Worm (Caenorhabditis elegans) whole organism, L2 larva: Measurements from ENCODE around the gene cyn-6.

ENCODE experiments used
- blmp-1 ChIP-seq: sonication (generic microtip); optimal IDR thresholded peaks from 2 replicates; lab custom pipeline; 2017; ENCODE audit warnings: missing genetic modification characterization, mild to moderate bottlenecking, missing compliant biosample characterization, antibody characterized with exemption, moderate library complexity; ENCODE audit not compliant: insufficient read depth
- lin-13 ChIP-seq: fragments of 150-350 bp; optimal IDR thresholded peaks from 2 replicates; lab custom pipeline; 2014; ENCODE audit warnings: missing biosample characterization, missing genetic modification reagents, missing genetic modification characterization
- unc-39 ChIP-seq: fragments of 150-350 bp; optimal IDR thresholded peaks from 2 replicates; lab custom pipeline; 2014; ENCODE audit warnings: missing biosample characterization, missing genetic modification characterization
- unc-62 ChIP-seq: fragments of 150-350 bp; optimal IDR thresholded peaks from 2 replicates; lab custom pipeline; 2014; ENCODE audit warnings: missing biosample characterization, missing genetic modification reagents, missing genetic modification characterization
- zag-1 ChIP-seq: fragments of 150-350 bp; optimal IDR thresholded peaks from 2 replicates; lab custom pipeline; 2014; ENCODE audit warnings: missing biosample characterization, missing genetic modification characterization

DNA sequence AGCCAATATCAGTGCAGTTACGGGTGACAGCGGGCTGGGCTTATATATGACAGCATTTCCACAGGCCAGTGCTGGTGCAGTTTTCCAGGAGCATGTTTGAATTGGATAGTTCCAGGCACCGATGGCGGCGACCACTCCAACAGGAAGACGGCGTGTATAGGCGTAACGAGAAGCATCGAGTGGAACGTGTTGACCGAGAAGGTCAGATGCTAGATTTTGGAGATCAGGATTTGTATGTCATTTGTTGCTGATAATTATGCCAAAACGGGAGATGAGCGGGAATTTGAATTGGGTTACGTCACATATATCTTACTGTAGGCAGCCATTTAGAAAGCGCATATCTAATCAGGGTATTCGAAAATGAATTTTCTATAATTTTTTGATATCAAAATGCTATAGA is 2.2 kb downstream of the cyn-6 start:
- TF ChIP-seq unc-62 (GFP tag; lab: Kevin White, UChicago) (no peak), zag-1 (tag; lab: Kevin White, UChicago) (no peak), unc-39 (tag; lab: Kevin White, UChicago) (no peak), blmp-1 (tag; lab: Kevin White, UChicago) (no peak), lin-13 (GFP tag; lab: Kevin White, UChicago) (no peak)
